Fruit fly (Drosophila melanogaster) whole organism, embryonic: Measurements from ENCODE around the gene SREBP.

ENCODE experiments used
- Asciz ChIP-seq: fragments of 200-800 bp; sonication (Bioruptor generic); optimal IDR thresholded peaks from 2 replicates; lab custom pipeline; 2017; ENCODE audit warnings: missing biosample characterization, mild to moderate bottlenecking, missing genetic modification characterization, missing genetic modification reagents
- Atf-2 ChIP-seq: fragments of 200-800 bp; sonication (Bioruptor generic); optimal IDR thresholded peaks from 2 replicates; lab custom pipeline; 2016; ENCODE audit warnings: missing biosample characterization, missing genetic modification characterization
- CG10274 ChIP-seq: fragments of 200-800 bp; sonication (Bioruptor generic); optimal IDR thresholded peaks from 3 replicates; lab custom pipeline; 2017; ENCODE audit warnings: missing biosample characterization, mild to moderate bottlenecking, missing genetic modification characterization
- CG10654 ChIP-seq: fragments of 200-800 bp; sonication (Bioruptor generic); optimal IDR thresholded peaks from 2 replicates; lab custom pipeline; 2016; ENCODE audit warnings: missing biosample characterization, missing genetic modification characterization
- CG11456 ChIP-seq: fragments of 200-800 bp; sonication (Bioruptor generic); IDR thresholded peaks from 3 replicates; pipeline ENCODE4 v1.3.6; 2022; ENCODE audit warnings: missing biosample characterization, missing genetic modification characterization
- CG1233 ChIP-seq: fragments of 200-800 bp; sonication (Bioruptor generic); optimal IDR thresholded peaks from 4 replicates; lab custom pipeline; 2018; ENCODE audit warnings: missing biosample characterization, mild to moderate bottlenecking, missing genetic modification characterization
- CG13775 ChIP-seq: fragments of 200-800 bp; sonication (Bioruptor generic); optimal IDR thresholded peaks from 3 replicates; lab custom pipeline; 2017; ENCODE audit warnings: missing biosample characterization, mild to moderate bottlenecking, missing genetic modification characterization
- CG14050 ChIP-seq: fragments of 200-800 bp; sonication (Bioruptor generic); IDR thresholded peaks from 3 replicates; pipeline ENCODE4 v1.3.6; 2022; ENCODE audit warnings: missing biosample characterization, missing genetic modification characterization
- CG15514 ChIP-seq: fragments of 200-800 bp; sonication (Bioruptor generic); optimal IDR thresholded peaks from 3 replicates; lab custom pipeline; 2017; ENCODE audit warnings: missing biosample characterization, missing genetic modification characterization, mild to moderate bottlenecking, moderate library complexity, missing genetic modification reagents
- CG16779 ChIP-seq: fragments of 200-800 bp; sonication (Bioruptor generic); IDR thresholded peaks from 2 replicates; pipeline ENCODE4 v1.3.6; 2022; ENCODE audit warnings: missing biosample characterization, missing genetic modification characterization
- CG18599 ChIP-seq: fragments of 200-800 bp; sonication (Bioruptor generic); optimal IDR thresholded peaks from 3 replicates; lab custom pipeline; 2017; ENCODE audit warnings: missing biosample characterization, missing genetic modification characterization, mild to moderate bottlenecking, moderate library complexity, missing genetic modification reagents
- CG2202 ChIP-seq: fragments of 200-800 bp; sonication (Bioruptor generic); optimal IDR thresholded peaks from 2 replicates; lab custom pipeline; 2018; ENCODE audit warnings: missing biosample characterization, mild to moderate bottlenecking, missing genetic modification characterization
- CG2875 ChIP-seq: fragments of 200-800 bp; sonication (Bioruptor generic); optimal IDR thresholded peaks from 2 replicates; lab custom pipeline; 2017; ENCODE audit warnings: missing biosample characterization, mild to moderate bottlenecking, missing genetic modification characterization, missing genetic modification reagents
- CG31365 ChIP-seq: fragments of 200-800 bp; sonication (Bioruptor generic); optimal IDR thresholded peaks from 2 replicates; lab custom pipeline; 2018; ENCODE audit warnings: missing biosample characterization, mild to moderate bottlenecking, missing genetic modification characterization
- CG3407 ChIP-seq: fragments of 200-800 bp; sonication (Bioruptor generic); optimal IDR thresholded peaks from 2 replicates; lab custom pipeline; 2018; ENCODE audit warnings: missing biosample characterization, mild to moderate bottlenecking, missing genetic modification characterization
- CG34376 ChIP-seq: fragments of 200-800 bp; sonication (Bioruptor generic); optimal IDR thresholded peaks from 2 replicates; lab custom pipeline; 2018; ENCODE audit warnings: missing biosample characterization, mild to moderate bottlenecking, missing genetic modification characterization
- CG3995 ChIP-seq: fragments of 200-800 bp; sonication (Bioruptor generic); optimal IDR thresholded peaks from 3 replicates; lab custom pipeline; 2016; ENCODE audit warnings: missing biosample characterization, missing genetic modification characterization
- CG8290 ChIP-seq, 3 experiments: fragments of 200-800 bp; sonication (Bioruptor generic); optimal IDR thresholded peaks; 2 replicates each; lab custom pipeline; 2016 to 2019; ENCODE audit warnings: missing biosample characterization in 3 of 3, missing genetic modification characterization in 3 of 3, mild to moderate bottlenecking in 2 of 3, moderate library complexity in 1 of 3
- CG8359 ChIP-seq: fragments of 200-800 bp; sonication (Bioruptor generic); optimal IDR thresholded peaks from 2 replicates; lab custom pipeline; 2017; ENCODE audit warnings: missing biosample characterization, mild to moderate bottlenecking, missing genetic modification characterization, borderline replicate concordance
- CG8924 ChIP-seq: fragments of 200-800 bp; optimal IDR thresholded peaks from 3 replicates; lab custom pipeline; 2019; ENCODE audit warnings: missing biosample characterization, mild to moderate bottlenecking, missing genetic modification characterization, moderate library complexity
- CG9215 ChIP-seq: fragments of 200-800 bp; sonication (Bioruptor generic); IDR thresholded peaks from 2 replicates; pipeline ENCODE4 v1.3.6; 2022; ENCODE audit warnings: missing biosample characterization, missing genetic modification characterization
- CG9437 ChIP-seq: fragments of 200-800 bp; sonication (Bioruptor generic); optimal IDR thresholded peaks from 2 replicates; lab custom pipeline; 2018; ENCODE audit warnings: missing biosample characterization, mild to moderate bottlenecking, missing genetic modification characterization
- D19B ChIP-seq: fragments of 200-800 bp; sonication (Bioruptor generic); optimal IDR thresholded peaks from 2 replicates; lab custom pipeline; 2017; ENCODE audit warnings: missing biosample characterization, mild to moderate bottlenecking, missing genetic modification characterization
- Doc2 ChIP-seq: fragments of 200-800 bp; sonication (Bioruptor generic); IDR thresholded peaks from 2 replicates; pipeline ENCODE4 v1.3.6; 2022; ENCODE audit warnings: missing biosample characterization, missing genetic modification characterization
- Hand ChIP-seq: fragments of 200-800 bp; sonication (Bioruptor generic); optimal IDR thresholded peaks from 2 replicates; lab custom pipeline; 2017; ENCODE audit warnings: mild to moderate bottlenecking, missing biosample characterization, missing genetic modification reagents, missing genetic modification characterization
- Hmr ChIP-seq: fragments of 200-800 bp; sonication (Bioruptor generic); optimal IDR thresholded peaks from 3 replicates; lab custom pipeline; 2017; ENCODE audit warnings: mild to moderate bottlenecking, missing biosample characterization, missing genetic modification reagents, missing genetic modification characterization
- Hr3 ChIP-seq: fragments of 200-800 bp; sonication (Bioruptor generic); optimal IDR thresholded peaks from 3 replicates; lab custom pipeline; 2016; ENCODE audit warnings: missing biosample characterization, missing genetic modification characterization
- MESR4 ChIP-seq: fragments of 200-800 bp; sonication (Bioruptor generic); optimal IDR thresholded peaks from 2 replicates; lab custom pipeline; 2018; ENCODE audit warnings: missing biosample characterization, mild to moderate bottlenecking, missing genetic modification characterization, moderate library complexity
- Mrtf ChIP-seq: fragments of 200-800 bp; sonication (Bioruptor generic); IDR thresholded peaks from 3 replicates; pipeline ENCODE4 v1.3.6; 2022; ENCODE audit warnings: missing biosample characterization, missing genetic modification characterization
- Optix ChIP-seq: fragments of 200-800 bp; sonication (Bioruptor generic); IDR thresholded peaks from 3 replicates; pipeline ENCODE4 v1.3.6; 2022; ENCODE audit warnings: missing biosample characterization, missing genetic modification characterization
- Vsx1 ChIP-seq: fragments of 200-800 bp; sonication (Bioruptor generic); optimal IDR thresholded peaks from 2 replicates; lab custom pipeline; 2017; ENCODE audit warnings: missing biosample characterization, mild to moderate bottlenecking, missing genetic modification characterization, missing genetic modification reagents
- az2 ChIP-seq: fragments of 200-800 bp; sonication (Bioruptor generic); optimal IDR thresholded peaks from 3 replicates; lab custom pipeline; 2016; ENCODE audit warnings: missing biosample characterization, missing genetic modification characterization
- cas ChIP-seq: fragments of 200-800 bp; sonication (Bioruptor generic); IDR thresholded peaks from 2 replicates; pipeline ENCODE4 v1.3.6; 2022; ENCODE audit warnings: missing biosample characterization, missing genetic modification characterization
- chinmo ChIP-seq: fragments of 200-800 bp; sonication (Bioruptor generic); IDR thresholded peaks from 4 replicates; pipeline ENCODE4 v1.3.6; 2022; ENCODE audit warnings: missing biosample characterization, missing genetic modification characterization; ENCODE audit not compliant: partially characterized antibody
- crc ChIP-seq: fragments of 200-800 bp; sonication (Bioruptor generic); optimal IDR thresholded peaks from 2 replicates; lab custom pipeline; 2016; ENCODE audit warnings: missing biosample characterization, missing genetic modification characterization
- exex ChIP-seq: fragments of 200-800 bp; sonication (Bioruptor generic); optimal IDR thresholded peaks from 4 replicates; lab custom pipeline; 2018; ENCODE audit warnings: missing biosample characterization, mild to moderate bottlenecking, missing genetic modification characterization, moderate library complexity
- fd64A ChIP-seq: fragments of 200-800 bp; sonication (Bioruptor generic); optimal IDR thresholded peaks from 3 replicates; lab custom pipeline; 2018; ENCODE audit warnings: missing biosample characterization, mild to moderate bottlenecking, missing genetic modification characterization
- grn ChIP-seq: fragments of 200-800 bp; sonication (Bioruptor generic); optimal IDR thresholded peaks from 3 replicates; lab custom pipeline; 2017; ENCODE audit warnings: missing biosample characterization, missing genetic modification characterization
- gro ChIP-seq: fragments of 200-800 bp; sonication (Bioruptor generic); optimal IDR thresholded peaks from 2 replicates; lab custom pipeline; 2016; ENCODE audit warnings: missing biosample characterization, missing genetic modification characterization
- lab ChIP-seq: fragments of 200-800 bp; sonication (Bioruptor generic); optimal IDR thresholded peaks from 3 replicates; lab custom pipeline; 2017; ENCODE audit warnings: missing biosample characterization, missing genetic modification characterization, mild to moderate bottlenecking, moderate library complexity, missing genetic modification reagents
- maf-S ChIP-seq: fragments of 200-800 bp; sonication (Bioruptor generic); optimal IDR thresholded peaks from 2 replicates; lab custom pipeline; 2016; ENCODE audit warnings: missing biosample characterization, missing genetic modification characterization
- mirr ChIP-seq: fragments of 200-800 bp; sonication (Bioruptor generic); optimal IDR thresholded peaks from 3 replicates; lab custom pipeline; 2018; ENCODE audit warnings: missing biosample characterization, mild to moderate bottlenecking, missing genetic modification characterization
- oc ChIP-seq: fragments of 200-800 bp; sonication (Bioruptor generic); optimal IDR thresholded peaks from 2 replicates; lab custom pipeline; 2018; ENCODE audit warnings: missing biosample characterization, mild to moderate bottlenecking, missing genetic modification characterization, moderate library complexity
- org-1 ChIP-seq: fragments of 200-800 bp; sonication (Bioruptor generic); optimal IDR thresholded peaks from 2 replicates; lab custom pipeline; 2017; ENCODE audit warnings: missing biosample characterization, missing genetic modification characterization
- row ChIP-seq: fragments of 200-800 bp; sonication (Bioruptor generic); IDR thresholded peaks from 3 replicates; pipeline ENCODE4 v1.3.6; 2022; ENCODE audit warnings: missing biosample characterization, missing genetic modification characterization
- schlank ChIP-seq: fragments of 200-800 bp; sonication (Bioruptor generic); optimal IDR thresholded peaks from 2 replicates; lab custom pipeline; 2018; ENCODE audit warnings: missing biosample characterization, mild to moderate bottlenecking, missing genetic modification characterization
- sd ChIP-seq: fragments of 200-800 bp; sonication (Bioruptor generic); optimal IDR thresholded peaks from 3 replicates; lab custom pipeline; 2018; ENCODE audit warnings: missing biosample characterization, mild to moderate bottlenecking, missing genetic modification characterization, moderate library complexity
- vvl ChIP-seq: fragments of 200-800 bp; sonication (Bioruptor generic); IDR thresholded peaks from 2 replicates; pipeline ENCODE4 v1.3.6; 2022; ENCODE audit warnings: missing biosample characterization, missing genetic modification characterization
- zf30C ChIP-seq: fragments of 200-800 bp; sonication (Bioruptor generic); optimal IDR thresholded peaks from 3 replicates; lab custom pipeline; 2018; ENCODE audit warnings: missing biosample characterization, mild to moderate bottlenecking, missing genetic modification characterization

Gene SREBP

DNA sequence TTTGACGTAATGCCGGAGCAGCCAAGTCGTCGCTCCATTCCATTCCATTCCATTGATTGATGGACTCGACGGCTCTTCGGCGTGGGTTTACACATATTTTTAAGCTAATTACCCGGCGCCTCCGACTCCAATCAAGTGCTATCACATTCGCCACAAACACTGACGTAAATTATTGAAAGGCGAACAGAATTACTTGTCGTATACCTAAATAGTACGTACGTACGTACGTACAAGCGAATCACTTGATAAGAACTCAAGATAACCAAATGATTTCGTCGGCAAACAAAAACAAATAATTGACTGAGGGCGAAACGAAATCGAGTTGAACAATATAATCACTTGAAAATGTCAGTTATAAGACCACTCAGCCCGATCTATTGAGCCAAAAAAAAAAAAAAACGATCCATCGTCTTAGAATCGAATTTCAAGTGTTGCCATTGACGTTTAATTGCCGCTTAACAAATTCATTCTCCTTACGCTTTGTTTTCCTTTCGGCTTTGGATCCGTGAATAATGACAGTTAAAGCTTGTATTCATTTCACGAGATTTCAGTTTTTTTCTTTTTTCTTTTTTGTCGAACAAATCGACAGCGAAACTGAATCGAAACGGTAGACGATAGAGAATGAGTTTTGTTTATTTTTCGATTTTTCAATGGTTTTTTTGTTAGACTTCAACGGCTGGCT is 16.3 kb upstream of the SREBP start (continued):
- TF ChIP-seq CG2202 (tag; lab: Kevin White, UChicago) (no peak), CG3407 (no peak), chinmo (GFP tag; lab: Robert Waterston, UW) (0 out of 4 replicates have a peak, but pooled peaks have one; percentile 31), oc (tag; lab: Kevin White, UChicago) (peak; percentile 52), CG13775 (GFP tag; lab: Kevin White, UChicago) (no peak), CG15514 (GFP tag; lab: Kevin White, UChicago) (peak; percentile 2), CG8290 (GFP tag; optimal IDR thresholded peaks at IDR 0.05; lab: Kevin White, UChicago) (no peak), CG8290 (tag; optimal IDR thresholded peaks at IDR 0.05; lab: Kevin White, UChicago) (no peak), CG3995 (GFP tag; lab: Kevin White, UChicago) (no peak), org-1 (GFP tag; lab: Kevin White, UChicago) (no peak), zf30C (GFP tag; lab: Kevin White, UChicago) (no peak), maf-S (GFP tag; lab: Kevin White, UChicago) (no peak), row (GFP tag; lab: Robert Waterston, UW) (no peak), Asciz (GFP tag; lab: Kevin White, UChicago) (no peak), exex (tag; lab: Kevin White, UChicago) (peak; percentile 93), CG8924 (tag; lab: Kevin White, UChicago) (no peak), CG9215 (GFP tag; lab: Robert Waterston, UW) (no peak), Hand (no peak), Atf-2 (GFP tag; lab: Kevin White, UChicago) (no peak), vvl (GFP tag; lab: Robert Waterston, UW) (no peak), CG18599 (GFP tag; lab: Kevin White, UChicago) (peak; percentile 37), D19B (GFP tag; lab: Kevin White, UChicago) (no peak), crc (GFP tag; lab: Kevin White, UChicago) (no peak), Hr3 (GFP tag; lab: Kevin White, UChicago) (no peak), CG10654 (GFP tag; lab: Kevin White, UChicago) (no peak), lab (GFP tag; lab: Kevin White, UChicago) (peak; percentile 78), CG10274 (no peak), CG11456 (GFP tag; lab: Robert Waterston, UW) (no peak), schlank (tag; lab: Kevin White, UChicago) (no peak), cas (no peak), grn (peak; percentile 33), gro (GFP tag; lab: Kevin White, UChicago) (peak; percentile 72), CG14050 (GFP tag; lab: Robert Waterston, UW) (no peak), fd64A (GFP tag; lab: Kevin White, UChicago) (no peak), CG16779 (GFP tag; lab: Robert Waterston, UW) (no peak), Hmr (GFP tag; lab: Kevin White, UChicago) (no peak), CG31365 (tag; lab: Kevin White, UChicago) (no peak), Optix (GFP tag; lab: Robert Waterston, UW) (no peak), CG1233 (GFP tag; lab: Kevin White, UChicago) (no peak), CG34376 (GFP tag; lab: Kevin White, UChicago) (peak; percentile 34), CG9437 (GFP tag; lab: Kevin White, UChicago) (peak; percentile 13), Vsx1 (GFP tag; lab: Kevin White, UChicago) (peak; percentile 89), CG8359 (GFP tag; lab: Kevin White, UChicago) (no peak), CG2875 (GFP tag; lab: Kevin White, UChicago) (no peak), az2 (GFP tag; lab: Kevin White, UChicago) (no peak), Doc2 (GFP tag; lab: Robert Waterston, UW) (no peak), sd (tag; lab: Kevin White, UChicago) (peak; percentile 54), MESR4 (GFP tag; lab: Kevin White, UChicago) (no peak), mirr (GFP tag; lab: Kevin White, UChicago) (peak; percentile 86), Mrtf (no peak)
